Worm (Caenorhabditis elegans): ENCODE data around the gene subs-4.

Gene subs-4

ce11 chrIII:11352840-11353239, 29.2 kb upstream of the subs-4 start (continued):
- TF ChIP-seq ces-1 (GFP tag; optimal IDR thresholded peaks at IDR 0.05) (no peak), nhr-6 (tag; optimal IDR thresholded peaks at IDR 0.05) (no peak), lir-3 (tag; optimal IDR thresholded peaks at IDR 0.05) (no peak), ceh-44 (GFP tag; IDR thresholded peaks at IDR 0.05) (no peak), nhr-77 (tag; optimal IDR thresholded peaks at IDR 0.05) (no peak), mxl-3 (GFP tag; optimal IDR thresholded peaks at IDR 0.05) (no peak), mdt-29 (GFP tag; IDR thresholded peaks at IDR 0.05) (0 out of 2 replicates have a peak, but pooled peaks have one; percentile 20), Y5F2A.4 (GFP tag; optimal IDR thresholded peaks at IDR 0.05) (no peak), F10B5.3 (tag; optimal IDR thresholded peaks at IDR 0.05) (no peak), lim-7 (GFP tag; IDR thresholded peaks at IDR 0.05) (peak; percentile 83), fos-1 (tag; optimal IDR thresholded peaks at IDR 0.05) (no peak), nhr-76 (tag; optimal IDR thresholded peaks at IDR 0.05) (no peak), R02D3.7 (tag; optimal IDR thresholded peaks at IDR 0.05) (no peak), mep-1 (tag; optimal IDR thresholded peaks at IDR 0.05) (peak; percentile 29), saeg-2 (GFP tag; IDR thresholded peaks at IDR 0.05) (0 out of 2 replicates have a peak, but pooled peaks have one; percentile 49), F49E8.2 (tag; optimal IDR thresholded peaks at IDR 0.05; ENCODE audit: borderline replicate concordance) (no peak), nhr-11 (tag; optimal IDR thresholded peaks at IDR 0.05) (peak; percentile 22), tag-97 (GFP tag; IDR thresholded peaks at IDR 0.05) (no peak), cey-2 (tag; optimal IDR thresholded peaks at IDR 0.05; ENCODE audit: borderline replicate concordance, insufficient read depth) (no peak), hmg-1.1 (GFP tag; IDR thresholded peaks at IDR 0.05) (peak; percentile 59; the same call in 1 of the 2 replicates), dmd-6 (GFP tag; IDR thresholded peaks at IDR 0.05) (peak; percentile 19; the same call in 1 of the 2 replicates), lin-29 (GFP tag; IDR thresholded peaks at IDR 0.05) (no peak), madf-5 (GFP tag; IDR thresholded peaks at IDR 0.05) (peak in 1 of 2 experiments; percentile 57; a peak in 1 of 4 replicates), nhr-42 (GFP tag; IDR thresholded peaks at IDR 0.05) (no peak), mdl-1 (tag; optimal IDR thresholded peaks at IDR 0.05) (no peak), dpl-1 (GFP tag; optimal IDR thresholded peaks at IDR 0.05) (no peak), hif-1 (tag; optimal IDR thresholded peaks at IDR 0.05) (no peak), spr-1 (tag; optimal IDR thresholded peaks at IDR 0.05) (no peak), mxl-2 (GFP tag; conservative IDR thresholded peaks at IDR 0.05) (no peak), unc-39 (tag; optimal IDR thresholded peaks at IDR 0.05) (no peak), nhr-237 (tag; optimal IDR thresholded peaks at IDR 0.05) (no peak), zip-11 (GFP tag; IDR thresholded peaks at IDR 0.05) (peak; percentile 70; the same call in 1 of the 2 replicates), nhr-41 (GFP tag; IDR thresholded peaks at IDR 0.05) (no peak), nhr-111 (GFP tag; optimal IDR thresholded peaks at IDR 0.05) (peak; percentile 53), egl-43 (GFP tag; IDR thresholded peaks at IDR 0.05) (peak; percentile 75), jun-1 (tag; optimal IDR thresholded peaks at IDR 0.05) (no peak), sdz-12 (GFP tag; optimal IDR thresholded peaks at IDR 0.05) (no peak), D1046.2 (GFP tag; IDR thresholded peaks at IDR 0.05) (no peak), mes-2 (tag; optimal IDR thresholded peaks at IDR 0.05; ENCODE audit: poor library complexity, severe bottlenecking) (peak; percentile 76), Y105C5A.15 (GFP tag; IDR thresholded peaks at IDR 0.05) (no peak), ama-1 (optimal IDR thresholded peaks at IDR 0.05) (no peak), dve-1 (tag; optimal IDR thresholded peaks at IDR 0.05; ENCODE audit: insufficient read depth) (peak; percentile 11), aly-2 (tag; optimal IDR thresholded peaks at IDR 0.05) (no peak), madf-9 (GFP tag; conservative IDR thresholded peaks at IDR 0.05) (no peak), nhr-28 (tag; optimal IDR thresholded peaks at IDR 0.05) (peak; percentile 2), ztf-7 (tag; optimal IDR thresholded peaks at IDR 0.05) (no peak), ceh-28 (tag; optimal IDR thresholded peaks at IDR 0.05) (no peak), nhr-48 (tag; optimal IDR thresholded peaks at IDR 0.05) (no peak), unc-130 (GFP tag; optimal IDR thresholded peaks at IDR 0.05) (no peak), zfp-2 (tag; optimal IDR thresholded peaks at IDR 0.05) (no peak), nhr-25 (tag; optimal IDR thresholded peaks at IDR 0.05; ENCODE audit: borderline replicate concordance, insufficient read depth) (no peak)
